Worm (Caenorhabditis elegans) whole organism, midembryonic: ENCODE measurements around the gene nhr-216.

Source experiments
- T22C8.4 ChIP-seq: fragments of 200-800 bp; sonication (Bioruptor generic); IDR thresholded peaks from 2 replicates; pipeline ENCODE4 v1.3.6; 2022; ENCODE audit warnings: missing genetic modification characterization, missing compliant biosample characterization
- flt-1 ChIP-seq: fragments of 200-800 bp; sonication (Bioruptor generic); IDR thresholded peaks from 2 replicates; pipeline ENCODE4 v1.3.6; 2022; ENCODE audit warnings: missing genetic modification characterization, missing compliant biosample characterization
- klf-2 ChIP-seq: fragments of 200-800 bp; sonication (Bioruptor generic); conservative IDR thresholded peaks from 2 replicates; pipeline ENCODE4 v1.3.6; 2022; ENCODE audit warnings: missing genetic modification reagents, missing genetic modification characterization, missing compliant biosample characterization
- med-1 ChIP-seq: sonication (generic microtip); optimal IDR thresholded peaks from 2 replicates; lab custom pipeline; 2017; ENCODE audit warnings: missing genetic modification characterization, mild to moderate bottlenecking, missing compliant biosample characterization, antibody characterized with exemption, missing genetic modification reagents; ENCODE audit not compliant: insufficient read depth
- ref-1 ChIP-seq: fragments of 200-800 bp; sonication (Bioruptor generic); conservative IDR thresholded peaks from 2 replicates; pipeline ENCODE4 v1.3.6; 2022; ENCODE audit warnings: missing genetic modification reagents, missing genetic modification characterization, missing compliant biosample characterization
- tab-1 ChIP-seq: fragments of 200-800 bp; sonication (Bioruptor generic); IDR thresholded peaks from 2 replicates; pipeline ENCODE4 v1.3.6; 2022; ENCODE audit warnings: missing genetic modification characterization, missing compliant biosample characterization
- ztf-23 ChIP-seq: fragments of 200-800 bp; sonication (Bioruptor generic); IDR thresholded peaks from 2 replicates; pipeline ENCODE4 v1.3.6; 2022; ENCODE audit warnings: missing genetic modification reagents, missing genetic modification characterization, missing compliant biosample characterization
- ztf-29 ChIP-seq: fragments of 200-800 bp; sonication (Bioruptor generic); IDR thresholded peaks from 2 replicates; pipeline ENCODE4 v1.3.6; 2022; ENCODE audit warnings: missing genetic modification reagents, missing genetic modification characterization, missing compliant biosample characterization

DNA sequence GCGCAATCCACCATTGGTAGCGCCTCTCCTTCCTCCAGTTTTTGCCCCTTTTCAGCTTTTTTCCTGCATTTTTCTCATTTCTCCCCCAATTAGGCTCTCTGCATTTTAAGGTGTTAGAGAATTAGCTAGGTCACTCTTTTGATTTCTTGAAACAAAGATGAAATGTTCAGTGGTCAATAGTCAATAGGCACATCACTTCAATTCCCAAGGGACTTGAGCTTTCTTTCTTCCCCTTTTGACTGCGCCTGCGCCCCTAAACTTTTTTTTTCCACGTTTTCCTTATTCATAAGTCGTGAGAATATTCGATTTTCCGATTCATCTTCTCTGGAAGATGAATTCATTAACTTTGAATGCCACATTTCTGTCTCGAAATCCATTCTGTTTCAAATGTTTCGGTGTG, 45.3 kb upstream of the nhr-216 start:
- TF ChIP-seq flt-1 (GFP tag; lab: Robert Waterston, UW) = no peak
- no peak for TF ChIP-seq klf-2 (GFP tag; lab: Robert Waterston, UW)
- no peak for TF ChIP-seq ref-1 (GFP tag; lab: Robert Waterston, UW)
- TF ChIP-seq T22C8.4 (GFP tag; lab: Robert Waterston, UW) = no peak
- no peak for TF ChIP-seq med-1 (GFP tag; lab: Kevin White, UChicago)
- no peak for TF ChIP-seq ztf-23 (GFP tag; lab: Robert Waterston, UW)
- TF ChIP-seq ztf-29 (GFP tag; lab: Robert Waterston, UW) = no peak
- no peak for TF ChIP-seq tab-1 (GFP tag; lab: Robert Waterston, UW)
